Fruit fly (Drosophila melanogaster) whole organism, embryonic: ENCODE data around the gene CG31717.

Experiments
- Bdp1 ChIP-seq: fragments of 200-800 bp; sonication (Bioruptor generic); optimal IDR thresholded peaks from 3 replicates; lab custom pipeline; 2016; ENCODE audit warnings: missing biosample characterization, missing genetic modification characterization
- Bteb2 ChIP-seq: fragments of 200-800 bp; sonication (Bioruptor generic); optimal IDR thresholded peaks from 2 replicates; lab custom pipeline; 2016; ENCODE audit warnings: missing biosample characterization, missing genetic modification characterization
- CG12391 ChIP-seq: fragments of 200-800 bp; sonication (Bioruptor generic); optimal IDR thresholded peaks from 3 replicates; lab custom pipeline; 2018; ENCODE audit warnings: missing biosample characterization, mild to moderate bottlenecking, missing genetic modification characterization, moderate library complexity
- CG12942 ChIP-seq: fragments of 200-800 bp; sonication (Bioruptor generic); optimal IDR thresholded peaks from 3 replicates; lab custom pipeline; 2016; ENCODE audit warnings: missing biosample characterization, missing genetic modification characterization
- CG14014 ChIP-seq: fragments of 200-800 bp; sonication (Bioruptor generic); IDR thresholded peaks from 2 replicates; pipeline ENCODE4 v1.3.6; 2022; ENCODE audit warnings: missing biosample characterization, missing genetic modification characterization
- CG15479 ChIP-seq: fragments of 200-800 bp; sonication (Bioruptor generic); optimal IDR thresholded peaks from 3 replicates; lab custom pipeline; 2019; ENCODE audit warnings: missing biosample characterization, mild to moderate bottlenecking, missing genetic modification characterization, moderate library complexity
- CG15696 ChIP-seq: fragments of 200-800 bp; sonication (Bioruptor generic); optimal IDR thresholded peaks from 2 replicates; lab custom pipeline; 2019; ENCODE audit warnings: missing biosample characterization, mild to moderate bottlenecking, missing genetic modification characterization, moderate library complexity
- CG17829 ChIP-seq: fragments of 200-800 bp; optimal IDR thresholded peaks from 2 replicates; lab custom pipeline; 2019; ENCODE audit warnings: missing biosample characterization, mild to moderate bottlenecking, missing genetic modification characterization, moderate library complexity
- CG2199 ChIP-seq: fragments of 200-800 bp; sonication (Bioruptor generic); IDR thresholded peaks from 3 replicates; pipeline ENCODE4 v1.3.6; 2022; ENCODE audit warnings: missing biosample characterization, missing genetic modification characterization
- CG30020 ChIP-seq: fragments of 200-800 bp; optimal IDR thresholded peaks from 2 replicates; lab custom pipeline; 2019; ENCODE audit warnings: missing biosample characterization, mild to moderate bottlenecking, missing genetic modification characterization, moderate library complexity
- CG30403 ChIP-seq: fragments of 200-800 bp; sonication (Bioruptor generic); optimal IDR thresholded peaks from 3 replicates; lab custom pipeline; 2016; ENCODE audit warnings: missing biosample characterization, missing genetic modification characterization
- CG34376 ChIP-seq: fragments of 200-800 bp; sonication (Bioruptor generic); optimal IDR thresholded peaks from 2 replicates; lab custom pipeline; 2018; ENCODE audit warnings: missing biosample characterization, mild to moderate bottlenecking, missing genetic modification characterization
- CG5180 ChIP-seq: fragments of 200-800 bp; sonication (Bioruptor generic); optimal IDR thresholded peaks from 3 replicates; lab custom pipeline; 2017; ENCODE audit warnings: missing biosample characterization, missing genetic modification characterization, mild to moderate bottlenecking, moderate library complexity, missing genetic modification reagents
- CG6689 ChIP-seq: fragments of 200-800 bp; sonication (Bioruptor generic); IDR thresholded peaks from 2 replicates; pipeline ENCODE4 v1.3.6; 2022; ENCODE audit warnings: missing biosample characterization, missing genetic modification characterization
- CkIIα-i1 ChIP-seq: fragments of 200-800 bp; sonication (Bioruptor generic); IDR thresholded peaks from 2 replicates; pipeline ENCODE4 v1.3.6; 2022; ENCODE audit warnings: missing biosample characterization, missing genetic modification characterization
- Fer2 ChIP-seq: fragments of 200-800 bp; sonication (Bioruptor generic); optimal IDR thresholded peaks from 2 replicates; lab custom pipeline; 2018; ENCODE audit warnings: missing biosample characterization, mild to moderate bottlenecking, missing genetic modification characterization, moderate library complexity
- HLH3B ChIP-seq: fragments of 200-800 bp; sonication (Bioruptor generic); IDR thresholded peaks from 2 replicates; pipeline ENCODE4 v1.3.6; 2022; ENCODE audit warnings: missing biosample characterization, missing genetic modification characterization
- MBD-R2 ChIP-seq: fragments of 200-800 bp; sonication (Bioruptor generic); IDR thresholded peaks from 2 replicates; pipeline ENCODE4 v1.3.6; 2022; ENCODE audit warnings: missing biosample characterization, missing genetic modification characterization
- MTF-1 ChIP-seq: fragments of 200-800 bp; sonication (Bioruptor generic); optimal IDR thresholded peaks from 2 replicates; lab custom pipeline; 2018; ENCODE audit warnings: missing biosample characterization, mild to moderate bottlenecking, missing genetic modification characterization, borderline replicate concordance
- Pdp1 ChIP-seq, 2 experiments: fragments of 200-800 bp; sonication (Bioruptor generic); optimal IDR thresholded peaks; 3 replicates each; lab custom pipeline; 2016; ENCODE audit warnings: missing biosample characterization in 2 of 2, missing genetic modification characterization in 2 of 2, mild to moderate bottlenecking in 1 of 2, moderate library complexity in 1 of 2
- Six4 ChIP-seq: fragments of 200-800 bp; sonication (Bioruptor generic); optimal IDR thresholded peaks from 2 replicates; lab custom pipeline; 2016; ENCODE audit warnings: missing biosample characterization, missing genetic modification characterization
- br ChIP-seq: fragments of >200 bp; optimal IDR thresholded peaks from 2 replicates; lab custom pipeline; 2017
- cad ChIP-seq: fragments of >200 bp; optimal IDR thresholded peaks from 2 replicates; lab custom pipeline; 2017; ENCODE audit warnings: missing biosample characterization, missing genetic modification characterization
- chm ChIP-seq: fragments of 200-800 bp; sonication (Bioruptor generic); IDR thresholded peaks from 2 replicates; pipeline ENCODE4 v1.3.6; 2022; ENCODE audit warnings: missing biosample characterization, missing genetic modification characterization
- da ChIP-seq: fragments of 200-800 bp; sonication (Bioruptor generic); optimal IDR thresholded peaks from 2 replicates; lab custom pipeline; 2016; ENCODE audit warnings: missing biosample characterization, missing genetic modification characterization
- eve ChIP-seq, 2 experiments: fragments of >200 bp; optimal IDR thresholded peaks; 2 replicates each; lab custom pipeline; 2017; ENCODE audit warnings: missing biosample characterization in 2 of 2, missing genetic modification characterization in 2 of 2
- fd102C ChIP-seq: fragments of 200-800 bp; sonication (Bioruptor generic); optimal IDR thresholded peaks from 2 replicates; lab custom pipeline; 2018; ENCODE audit warnings: missing biosample characterization, mild to moderate bottlenecking, missing genetic modification characterization, moderate library complexity
- gfzf ChIP-seq: fragments of 200-800 bp; sonication (Bioruptor generic); optimal IDR thresholded peaks from 2 replicates; lab custom pipeline; 2016; ENCODE audit warnings: missing biosample characterization, mild to moderate bottlenecking, missing genetic modification characterization, moderate library complexity
- hbn ChIP-seq: fragments of 200-800 bp; sonication (Bioruptor generic); IDR thresholded peaks from 2 replicates; pipeline ENCODE4 v1.3.6; 2022; ENCODE audit warnings: missing biosample characterization, missing genetic modification characterization; ENCODE audit not compliant: partially characterized antibody
- her ChIP-seq: fragments of 200-800 bp; sonication (Bioruptor generic); optimal IDR thresholded peaks from 2 replicates; lab custom pipeline; 2016; ENCODE audit warnings: missing biosample characterization, missing genetic modification characterization
- lilli ChIP-seq: fragments of 200-800 bp; sonication (Bioruptor generic); optimal IDR thresholded peaks from 3 replicates; lab custom pipeline; 2016; ENCODE audit warnings: missing biosample characterization, missing genetic modification characterization
- lmd ChIP-seq: fragments of 200-800 bp; sonication (Bioruptor generic); IDR thresholded peaks from 2 replicates; pipeline ENCODE4 v1.3.6; 2022; ENCODE audit warnings: missing biosample characterization, missing genetic modification characterization
- lola ChIP-seq, 3 experiments: fragments of >200 bp in 2 of 3; fragments of 200-800 bp in 1 of 3; sonication (Bioruptor generic) in 1 of 3; optimal IDR thresholded peaks; 2 replicates each; lab custom pipeline; 2017 to 2019; ENCODE audit warnings: missing biosample characterization in 3 of 3, missing genetic modification characterization in 3 of 3, mild to moderate bottlenecking in 1 of 3, moderate library complexity in 1 of 3
- luna ChIP-seq: fragments of 200-800 bp; sonication (Bioruptor generic); optimal IDR thresholded peaks from 2 replicates; lab custom pipeline; 2016; ENCODE audit warnings: missing biosample characterization, missing genetic modification characterization
- nerfin-1 ChIP-seq: fragments of 200-800 bp; sonication (Bioruptor generic); optimal IDR thresholded peaks from 3 replicates; lab custom pipeline; 2019; ENCODE audit warnings: missing biosample characterization, mild to moderate bottlenecking, missing genetic modification characterization, moderate library complexity
- phol ChIP-seq: fragments of 200-800 bp; sonication (Bioruptor generic); optimal IDR thresholded peaks from 3 replicates; lab custom pipeline; 2018; ENCODE audit warnings: missing biosample characterization, mild to moderate bottlenecking, missing genetic modification characterization, moderate library complexity
- pzg ChIP-seq: fragments of 200-800 bp; sonication (Bioruptor generic); optimal IDR thresholded peaks from 3 replicates; lab custom pipeline; 2018; ENCODE audit warnings: missing biosample characterization, mild to moderate bottlenecking, missing genetic modification characterization, moderate library complexity
- sc ChIP-seq, 3 experiments: fragments of >200 bp in 2 of 3; fragments of 200-800 bp in 1 of 3; sonication (Bioruptor generic) in 1 of 3; optimal IDR thresholded peaks; 2 replicates in 2 of 3; 3 replicates in 1 of 3; lab custom pipeline; 2017; ENCODE audit warnings: mild to moderate bottlenecking in 1 of 3, missing biosample characterization in 1 of 3, missing genetic modification characterization in 1 of 3, missing genetic modification reagents in 1 of 3
- scrt ChIP-seq: fragments of 200-800 bp; sonication (Bioruptor generic); optimal IDR thresholded peaks from 2 replicates; lab custom pipeline; 2018; ENCODE audit warnings: missing biosample characterization, mild to moderate bottlenecking, missing genetic modification characterization, moderate library complexity
- sens ChIP-seq: fragments of 200-800 bp; sonication (Bioruptor generic); peaks from one replicate; lab custom pipeline; 2016; ENCODE audit warnings: missing biosample characterization, missing genetic modification characterization
- sens-2 ChIP-seq: fragments of 200-800 bp; sonication (Bioruptor generic); IDR thresholded peaks from 2 replicates; pipeline ENCODE4 v1.3.6; 2022; ENCODE audit warnings: missing biosample characterization, missing genetic modification characterization
- so ChIP-seq: fragments of 200-800 bp; sonication (Bioruptor generic); IDR thresholded peaks from 3 replicates; pipeline ENCODE4 v1.3.6; 2022; ENCODE audit warnings: missing biosample characterization, missing genetic modification characterization
- sqz ChIP-seq: fragments of 200-800 bp; sonication (Bioruptor generic); optimal IDR thresholded peaks from 3 replicates; lab custom pipeline; 2018; ENCODE audit warnings: missing biosample characterization, mild to moderate bottlenecking, missing genetic modification characterization
- trem ChIP-seq: fragments of 200-800 bp; optimal IDR thresholded peaks from 3 replicates; lab custom pipeline; 2019; ENCODE audit warnings: missing biosample characterization, mild to moderate bottlenecking, missing genetic modification characterization, moderate library complexity
- wek ChIP-seq: fragments of 200-800 bp; sonication (Bioruptor generic); optimal IDR thresholded peaks from 3 replicates; lab custom pipeline; 2018; ENCODE audit warnings: missing biosample characterization, mild to moderate bottlenecking, missing genetic modification characterization, moderate library complexity
- wor ChIP-seq: fragments of 200-800 bp; sonication (Bioruptor generic); IDR thresholded peaks from 2 replicates; pipeline ENCODE4 v1.3.6; 2022; ENCODE audit warnings: missing biosample characterization, missing genetic modification characterization

Gene CG31717

dm6 chr2L:10210631-10211557, 39.6 kb upstream of the CG31717 start, which contains the start of the genes CG5727 and ath (continued):
- TF ChIP-seq sc (optimal IDR thresholded peaks at IDR 0.05; lab: Kevin White, UChicago) (no peak), sc (GFP tag; optimal IDR thresholded peaks at IDR 0.05; lab: Kevin White, UChicago) (no peak), gfzf (GFP tag; lab: Kevin White, UChicago) (peak; percentile 65), so (GFP tag; lab: Robert Waterston, UW) (peak; percentile 37; the same call in 1 of the 3 replicates), wor (GFP tag; lab: Robert Waterston, UW) (no peak), CG12391 (tag; lab: Kevin White, UChicago) (peak; percentile 32), CG30020 (tag; lab: Kevin White, UChicago) (peak; percentile 32), lilli (GFP tag; lab: Kevin White, UChicago) (peak; percentile 19), phol (tag; lab: Kevin White, UChicago) (peak; percentile 28), CG6689 (GFP tag; lab: Robert Waterston, UW) (peak; percentile 38; the same call in 1 of the 2 replicates), CG14014 (GFP tag; lab: Robert Waterston, UW) (peak; percentile 49; the same call in 1 of the 2 replicates), sens (peak; percentile 72), wek (peak; percentile 38), lmd (GFP tag; lab: Robert Waterston, UW) (no peak), MBD-R2 (GFP tag; lab: Robert Waterston, UW) (peak; percentile 50; the same call in 1 of the 2 replicates), Pdp1 (GFP tag; optimal IDR thresholded peaks at IDR 0.05; lab: Kevin White, UChicago) (no peak), CG30403 (GFP tag; lab: Kevin White, UChicago) (peak; percentile 26), hbn (GFP tag; lab: Robert Waterston, UW) (no peak), CG17829 (tag; lab: Kevin White, UChicago) (peak; percentile 3), pzg (GFP tag; lab: Kevin White, UChicago) (peak; percentile 13), lola (GFP tag; optimal IDR thresholded peaks at IDR 0.05; lab: Kevin White, UChicago) (peak in 1 of 3 experiments; percentile 40), CG34376 (GFP tag; lab: Kevin White, UChicago) (peak; percentile 7), sqz (no peak), br (lab: Kevin White, UChicago) (no peak)

- TF ChIP-seq Pdp1 (GFP tag; optimal IDR thresholded peaks at IDR 0.05; lab: Kevin White, UChicago) (peak in 1 of 2 experiments; percentile 96), luna (GFP tag; lab: Kevin White, UChicago) (no peak), trem (tag; lab: Kevin White, UChicago) (no peak), chm (GFP tag; lab: Robert Waterston, UW) (no peak), HLH3B (0 out of 2 replicates have a peak, but pooled peaks have one; percentile 8), scrt (GFP tag; lab: Kevin White, UChicago) (peak; percentile 36), nerfin-1 (tag; lab: Kevin White, UChicago) (peak; percentile 52), eve (GFP tag; optimal IDR thresholded peaks at IDR 0.05; lab: Kevin White, UChicago) (peak in 1 of 2 experiments; percentile 75), CG2199 (GFP tag; lab: Robert Waterston, UW) (0 out of 3 replicates have a peak, but pooled peaks have one; percentile 32), CG17829 (tag; lab: Kevin White, UChicago) (no peak), sens (peak; percentile 40), CG30020 (tag; lab: Kevin White, UChicago) (no peak), fd102C (GFP tag; lab: Kevin White, UChicago) (no peak), Bdp1 (GFP tag; lab: Kevin White, UChicago) (no peak), CkIIα-i1 (GFP tag; lab: Robert Waterston, UW) (no peak), CG5180 (GFP tag; lab: Kevin White, UChicago) (no peak), Fer2 (tag; lab: Kevin White, UChicago) (no peak), Six4 (GFP tag; lab: Kevin White, UChicago) (no peak), sens-2 (GFP tag; lab: Robert Waterston, UW) (no peak), da (GFP tag; lab: Kevin White, UChicago) (no peak), cad (GFP tag; lab: Kevin White, UChicago) (peak; percentile 5), CG12942 (GFP tag; lab: Kevin White, UChicago) (no peak), CG15479 (GFP tag; lab: Kevin White, UChicago) (peak; percentile 14), Bteb2 (GFP tag; lab: Kevin White, UChicago) (no peak), CG15696 (tag; lab: Kevin White, UChicago) (no peak), MTF-1 (GFP tag; lab: Kevin White, UChicago) (no peak), her (GFP tag; lab: Kevin White, UChicago) (no peak)
These were observed 30.5 kb upstream of the CG31717 start for dm6 chr2L:10220010-10220409.
